Fruit fly (Drosophila melanogaster) ovary, adult (tissue): ENCODE data around the gene CG10472.

Experiments
- CG17801 ChIP-seq: fragments of 200-800 bp; optimal IDR thresholded peaks from 2 replicates; lab custom pipeline; 2019; ENCODE audit warnings: missing biosample characterization, mild to moderate bottlenecking, missing genetic modification characterization, moderate library complexity; ENCODE audit not compliant: partially characterized antibody

Gene CG10472

dm6 chr3L:6062860-6063607 lies at the start of gene CG10472:
CG10472 (minus strand) TSS chr3L:6062910.
- TF ChIP-seq CG17801 (GFP tag; lab: Kevin White, UChicago): no peak

- TF ChIP-seq CG17801 (GFP tag; lab: Kevin White, UChicago): no peak
Observed at dm6 chr3L:6111458-6111857, 48.7 kb upstream of the CG10472 start.

- TF ChIP-seq CG17801 (GFP tag; lab: Kevin White, UChicago): no peak
Observed at dm6 chr3L:6110673-6111449, 48.2 kb upstream of the CG10472 start.

- TF ChIP-seq CG17801 (GFP tag; lab: Kevin White, UChicago): no peak
Observed at dm6 chr3L:6108264-6109060, 45.8 kb upstream of the CG10472 start.

- no peak for TF ChIP-seq CG17801 (GFP tag; lab: Kevin White, UChicago)
Observed at dm6 chr3L:6106717-6107116, 44.0 kb upstream of the CG10472 start.

DNA sequence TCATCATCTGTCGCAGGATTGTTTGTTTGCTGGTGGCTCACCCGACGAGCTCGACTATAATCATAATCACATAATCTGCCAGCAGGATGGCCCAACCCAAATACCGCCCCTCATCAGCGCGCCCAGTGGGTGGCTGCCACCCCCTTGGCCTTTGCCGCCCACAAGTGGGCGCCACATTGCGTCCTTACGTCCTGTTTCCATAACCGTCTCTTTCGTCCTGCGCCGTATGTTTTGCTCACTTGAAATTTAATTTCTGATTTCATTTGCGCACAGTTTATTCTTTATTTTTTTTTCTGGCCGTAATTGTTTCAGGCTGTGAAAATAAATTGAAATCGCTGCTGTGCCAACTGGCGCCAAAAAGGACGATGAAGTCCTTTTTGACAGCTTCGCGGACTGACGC lies 42.7 kb upstream of the CG10472 start:
- no peak for TF ChIP-seq CG17801 (GFP tag; lab: Kevin White, UChicago)

- TF ChIP-seq CG17801 (GFP tag; lab: Kevin White, UChicago): no peak
Observed at dm6 chr3L:6104551-6104950, 41.8 kb upstream of the CG10472 start.

DNA sequence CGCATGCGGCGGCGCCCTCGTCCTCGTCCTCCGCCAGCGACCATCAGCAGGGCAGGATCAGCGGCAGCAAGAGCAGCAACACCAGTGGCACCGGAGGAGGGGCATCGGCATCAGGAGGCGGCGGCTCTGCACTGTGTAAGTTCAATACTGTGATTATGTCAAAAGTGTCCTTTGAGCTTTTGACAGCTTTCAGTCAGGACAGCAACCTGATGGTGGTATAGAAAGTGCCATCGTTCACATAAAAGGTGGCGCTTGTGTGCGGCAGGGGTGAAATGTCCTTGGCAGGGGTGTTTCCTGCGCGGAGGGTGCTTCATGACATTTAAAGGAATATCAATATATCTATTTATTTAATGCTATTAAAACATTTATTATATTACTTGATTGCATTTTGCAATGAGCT lies 40.9 kb upstream of the CG10472 start:
- no peak for TF ChIP-seq CG17801 (GFP tag; lab: Kevin White, UChicago)

DNA sequence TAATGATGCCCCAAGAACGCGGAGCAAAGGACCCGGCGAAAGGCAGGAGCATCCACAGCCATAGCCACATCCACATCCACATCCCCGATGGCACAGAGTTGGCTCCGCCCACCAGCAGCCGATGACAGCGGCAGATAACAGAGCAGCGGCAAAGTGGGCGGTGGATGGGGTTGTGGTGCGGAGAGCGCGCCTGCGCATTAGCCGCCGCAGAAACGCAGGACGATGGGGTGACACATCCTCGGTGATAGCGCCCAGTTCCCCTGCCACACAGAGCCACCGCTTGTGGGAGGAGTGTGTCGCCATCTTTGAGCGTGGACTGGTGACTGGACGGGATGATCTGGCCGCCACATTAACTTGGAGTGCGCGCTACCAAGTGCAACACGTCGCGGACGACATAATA lies 34.6 kb upstream of the CG10472 start, which contains the start of gene Ets65A:
Gene Ets65A, plus strand, starts transcription at position 348 of the 400 bp plus-strand sequence.
- TF ChIP-seq CG17801 (GFP tag; lab: Kevin White, UChicago): no peak

dm6 chr3L:6094697-6095096 lies 32.0 kb upstream of the CG10472 start, which contains the start of the genes CG10467 and loj:
CG10467 (minus strand) TSS chr3L:6094747.
loj (plus strand) TSS chr3L:6094987.
- TF ChIP-seq CG17801 (GFP tag; lab: Kevin White, UChicago): peak; percentile 91

DNA sequence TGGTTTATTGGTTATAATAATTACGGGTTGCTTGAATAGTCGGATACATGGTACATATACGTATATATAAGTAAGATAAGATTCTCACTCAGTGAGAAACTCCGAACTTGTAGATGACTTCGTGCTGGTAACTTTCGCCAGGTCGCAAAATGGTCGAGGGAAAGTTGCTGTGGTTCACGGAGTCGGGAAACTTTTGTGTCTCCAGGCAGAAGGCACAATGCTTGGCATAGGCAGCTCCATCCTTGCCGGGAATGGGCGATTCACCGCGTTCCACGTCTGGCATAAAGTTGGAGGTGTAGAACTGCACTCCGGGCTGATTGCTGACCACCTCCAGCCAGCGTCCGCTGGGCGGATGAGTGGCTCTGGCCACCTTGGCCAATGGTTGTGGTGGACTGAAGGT lies 30.5 kb upstream of the CG10472 start, which contains the start of gene CG10469:
Gene CG10469, minus strand, starts transcription at position 101 of the 400 bp plus-strand sequence.
- no peak for TF ChIP-seq CG17801 (GFP tag; lab: Kevin White, UChicago)

DNA sequence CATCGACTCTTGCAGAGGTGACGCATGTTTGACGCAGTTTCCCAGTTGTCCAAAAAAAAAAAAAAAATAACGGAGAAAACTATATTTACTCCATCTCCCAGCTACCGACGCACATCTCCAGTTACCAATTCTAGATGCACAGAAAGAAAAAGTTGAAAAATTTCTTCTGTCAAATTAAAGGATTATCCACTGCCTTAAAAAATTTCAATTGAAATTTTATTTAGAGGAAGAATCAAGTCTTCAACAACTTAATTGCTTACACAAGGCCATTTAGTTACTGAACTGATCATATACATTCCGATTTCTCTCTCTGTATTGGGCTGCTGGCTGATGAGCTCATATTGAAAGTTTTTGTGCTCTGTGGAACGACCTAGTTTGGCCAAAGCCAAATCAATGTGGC lies 23.3 kb upstream of the CG10472 start:
- TF ChIP-seq CG17801 (GFP tag; lab: Kevin White, UChicago): no peak

dm6 chr3L:6085157-6085556 lies 22.4 kb upstream of the CG10472 start:
- TF ChIP-seq CG17801 (GFP tag; lab: Kevin White, UChicago): no peak

DNA sequence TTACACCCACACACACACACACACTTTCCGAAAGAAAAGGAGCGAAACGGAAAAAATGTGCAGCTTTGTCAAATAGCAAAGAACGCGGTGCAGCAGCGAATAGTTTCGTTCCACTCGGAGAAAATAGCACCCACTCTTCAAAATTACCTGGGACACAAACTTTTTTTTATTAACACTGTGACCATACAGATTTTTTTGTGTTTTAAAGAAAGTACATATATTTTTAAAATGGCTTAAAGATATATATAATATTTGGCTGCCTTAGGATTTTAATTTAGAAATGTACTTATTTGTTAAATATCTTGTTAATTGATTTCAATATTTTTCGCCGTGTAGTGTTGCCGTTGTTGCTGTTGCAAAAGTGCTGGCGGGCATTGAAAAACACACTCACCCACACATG lies 21.7 kb upstream of the CG10472 start:
- TF ChIP-seq CG17801 (GFP tag; lab: Kevin White, UChicago): no peak

DNA sequence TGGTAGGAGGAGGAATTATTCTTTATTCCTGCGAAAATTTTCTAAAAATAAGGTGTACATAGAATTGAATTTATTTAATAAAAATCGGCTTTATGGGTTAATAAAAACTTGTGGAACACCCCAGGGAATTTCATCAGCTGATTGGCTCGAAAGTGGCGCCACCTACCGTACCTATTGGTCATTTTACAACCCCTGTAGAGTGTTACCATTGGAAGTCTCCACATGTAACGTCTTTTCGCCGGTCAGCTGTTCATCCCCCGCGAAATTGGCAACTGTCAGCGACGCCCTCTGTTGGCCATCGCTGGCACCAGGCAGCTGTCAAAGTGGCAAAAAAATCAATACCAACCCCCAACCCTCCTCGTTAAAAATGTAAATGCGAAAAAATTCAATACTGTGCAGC lies 19.9 kb upstream of the CG10472 start, which contains the start of gene CG13293:
Gene CG13293, plus strand, starts transcription at position 323 of the 400 bp plus-strand sequence.
- no peak for TF ChIP-seq CG17801 (GFP tag; lab: Kevin White, UChicago)
